Worm (Caenorhabditis elegans) whole organism, young adult: ENCODE results near the gene msp-56.

ENCODE experiments used
- F10E7.11 ChIP-seq: sonication (generic microtip); optimal IDR thresholded peaks from 2 replicates; lab custom pipeline; 2017; ENCODE audit warnings: mild to moderate bottlenecking, missing genetic modification characterization, moderate library complexity, missing compliant biosample characterization
- F37B4.10 ChIP-seq: fragments of 200-800 bp; sonication (Bioruptor generic); IDR thresholded peaks from 2 replicates; pipeline ENCODE4 v1.3.6; 2022; ENCODE audit warnings: missing genetic modification characterization, missing compliant biosample characterization
- F57C9.4 ChIP-seq: sonication (generic microtip); optimal IDR thresholded peaks from 2 replicates; lab custom pipeline; 2017; ENCODE audit warnings: mild to moderate bottlenecking, missing genetic modification characterization, missing compliant biosample characterization
- K12H6.12 ChIP-seq: fragments of 200-800 bp; sonication (Bioruptor generic); optimal IDR thresholded peaks from 2 replicates; lab custom pipeline; 2018; ENCODE audit warnings: mild to moderate bottlenecking, missing genetic modification characterization, missing compliant biosample characterization
- T07F8.4 ChIP-seq: sonication (generic microtip); optimal IDR thresholded peaks from 2 replicates; lab custom pipeline; 2016; ENCODE audit warnings: mild to moderate bottlenecking, missing genetic modification characterization, moderate library complexity, missing compliant biosample characterization
- Y53F4B.3 ChIP-seq: fragments of 200-800 bp; sonication (Bioruptor generic); IDR thresholded peaks from 2 replicates; pipeline ENCODE4 v1.3.6; 2022; ENCODE audit warnings: missing genetic modification reagents, missing genetic modification characterization, missing compliant biosample characterization
- Y95B8A.8 ChIP-seq: fragments of 200-800 bp; sonication (Bioruptor generic); IDR thresholded peaks from 2 replicates; pipeline ENCODE4 v1.3.6; 2022; ENCODE audit warnings: missing genetic modification reagents, missing genetic modification characterization, missing compliant biosample characterization
- ZK185.1 ChIP-seq: sonication (generic microtip); optimal IDR thresholded peaks from 2 replicates; lab custom pipeline; 2016; ENCODE audit warnings: mild to moderate bottlenecking, missing genetic modification characterization, missing compliant biosample characterization; ENCODE audit not compliant: poor library complexity, severe bottlenecking
- aptf-2 ChIP-seq: fragments of 200-800 bp; sonication (Bioruptor generic); conservative IDR thresholded peaks from 2 replicates; pipeline ENCODE4 v1.3.6; 2022; ENCODE audit warnings: missing genetic modification reagents, missing genetic modification characterization, missing compliant biosample characterization
- atf-7 ChIP-seq: sonication (generic microtip); optimal IDR thresholded peaks from 2 replicates; lab custom pipeline; 2017; ENCODE audit warnings: mild to moderate bottlenecking, missing genetic modification characterization, missing compliant biosample characterization
- attf-5 ChIP-seq: fragments of 200-800 bp; sonication (Bioruptor generic); optimal IDR thresholded peaks from 2 replicates; lab custom pipeline; 2018; ENCODE audit warnings: mild to moderate bottlenecking, missing genetic modification characterization, missing compliant biosample characterization
- bed-1 ChIP-seq: fragments of 200-800 bp; sonication (Bioruptor generic); IDR thresholded peaks from 2 replicates; pipeline ENCODE4 v1.3.6; 2022; ENCODE audit warnings: missing genetic modification reagents, missing genetic modification characterization, missing compliant biosample characterization
- ccch-3 ChIP-seq: fragments of 200-800 bp; sonication (Bioruptor generic); optimal IDR thresholded peaks from 2 replicates; lab custom pipeline; 2018; ENCODE audit warnings: mild to moderate bottlenecking, missing genetic modification characterization, missing compliant biosample characterization
- ceh-100 ChIP-seq: fragments of 200-800 bp; sonication (Bioruptor generic); IDR thresholded peaks from 2 replicates; pipeline ENCODE4 v1.3.6; 2022; ENCODE audit warnings: missing genetic modification reagents, missing genetic modification characterization, missing compliant biosample characterization
- ceh-40 ChIP-seq: fragments of 200-800 bp; sonication (Bioruptor generic); IDR thresholded peaks from 2 replicates; pipeline ENCODE4 v1.3.6; 2022; ENCODE audit warnings: missing genetic modification characterization, missing compliant biosample characterization
- chd-7 ChIP-seq: sonication (generic microtip); optimal IDR thresholded peaks from 2 replicates; lab custom pipeline; 2016; ENCODE audit warnings: mild to moderate bottlenecking, missing genetic modification characterization, moderate library complexity, missing compliant biosample characterization
- dpff-1 ChIP-seq: sonication (generic microtip); optimal IDR thresholded peaks from 2 replicates; lab custom pipeline; 2017; ENCODE audit warnings: mild to moderate bottlenecking, missing genetic modification characterization, missing compliant biosample characterization
- egl-44 ChIP-seq: fragments of 200-800 bp; sonication (Bioruptor generic); IDR thresholded peaks from 2 replicates; pipeline ENCODE4 v1.3.6; 2022; ENCODE audit warnings: missing genetic modification reagents, missing genetic modification characterization, missing compliant biosample characterization
- hlh-26 ChIP-seq: fragments of 200-800 bp; sonication (Bioruptor generic); conservative IDR thresholded peaks from 2 replicates; pipeline ENCODE4 v1.3.6; 2022; ENCODE audit warnings: missing genetic modification reagents, missing genetic modification characterization, missing compliant biosample characterization
- hmg-20 ChIP-seq: fragments of 200-800 bp; sonication (Bioruptor generic); IDR thresholded peaks from 2 replicates; pipeline ENCODE4 v1.3.6; 2022; ENCODE audit warnings: missing genetic modification reagents, missing genetic modification characterization, missing compliant biosample characterization
- lsl-1 ChIP-seq: fragments of 200-800 bp; sonication (Bioruptor generic); optimal IDR thresholded peaks from 2 replicates; lab custom pipeline; 2018; ENCODE audit warnings: mild to moderate bottlenecking, missing genetic modification characterization, moderate library complexity, missing compliant biosample characterization
- lsy-27 ChIP-seq: sonication (generic microtip); optimal IDR thresholded peaks from 2 replicates; lab custom pipeline; 2017; ENCODE audit warnings: missing genetic modification characterization, mild to moderate bottlenecking, missing compliant biosample characterization, antibody characterized with exemption, missing genotype, borderline replicate concordance; ENCODE audit not compliant: insufficient read depth
- madf-3 ChIP-seq: fragments of 200-800 bp; sonication (Bioruptor generic); IDR thresholded peaks from 2 replicates; pipeline ENCODE4 v1.3.6; 2022; ENCODE audit warnings: missing genetic modification reagents, missing genetic modification characterization, missing compliant biosample characterization
- madf-6 ChIP-seq: fragments of 200-800 bp; sonication (Bioruptor generic); IDR thresholded peaks from 2 replicates; pipeline ENCODE4 v1.3.6; 2022; ENCODE audit warnings: missing genetic modification reagents, missing genetic modification characterization, missing compliant biosample characterization
- mxl-1 ChIP-seq: sonication (generic microtip); optimal IDR thresholded peaks from 2 replicates; lab custom pipeline; 2016; ENCODE audit warnings: missing genetic modification characterization, missing compliant biosample characterization
- pbrm-1 ChIP-seq: fragments of 200-800 bp; sonication (Bioruptor generic); IDR thresholded peaks from 2 replicates; pipeline ENCODE4 v1.3.6; 2022; ENCODE audit warnings: missing genetic modification reagents, missing genetic modification characterization, missing compliant biosample characterization
- pha-4 ChIP-seq: fragments of 150-350 bp; sonication (generic microtip); optimal IDR thresholded peaks from 2 replicates; lab custom pipeline; 2014; ENCODE audit warnings: missing biosample characterization, missing genetic modification reagents, missing genetic modification characterization
- rec-8 ChIP-seq, 2 experiments: sonication (generic microtip); optimal IDR thresholded peaks; 2 replicates each; lab custom pipeline; 2016; ENCODE audit warnings: mild to moderate bottlenecking in 2 of 2, missing genetic modification characterization in 2 of 2, missing genetic modification reagents in 2 of 2, missing genotype in 2 of 2, missing biosample characterization in 1 of 2, missing compliant biosample characterization in 1 of 2, moderate library complexity in 1 of 2
- rpc-1 ChIP-seq, 2 experiments: fragments of 150-350 bp in 1 of 2; sonication (generic microtip) in 1 of 2; optimal IDR thresholded peaks; 2 replicates each; lab custom pipeline; 2014 to 2018; ENCODE audit warnings: missing biosample characterization in 1 of 2, missing genetic modification characterization in 1 of 2, missing genetic modification reagents in 1 of 2, missing genotype in 1 of 2
- snpc-1.3 ChIP-seq: sonication (generic microtip); optimal IDR thresholded peaks from 2 replicates; lab custom pipeline; 2017; ENCODE audit warnings: missing genetic modification characterization, mild to moderate bottlenecking, missing compliant biosample characterization, antibody characterized with exemption, moderate library complexity, missing genotype, missing genetic modification reagents; ENCODE audit not compliant: insufficient read depth
- somi-1 ChIP-seq: fragments of 200-800 bp; sonication (Bioruptor generic); optimal IDR thresholded peaks from 2 replicates; lab custom pipeline; 2018; ENCODE audit warnings: mild to moderate bottlenecking, missing genetic modification characterization, missing compliant biosample characterization
- tbx-9 ChIP-seq: sonication (generic microtip); optimal IDR thresholded peaks from 2 replicates; lab custom pipeline; 2016; ENCODE audit warnings: borderline replicate concordance, missing genetic modification characterization, inconsistent platforms, missing compliant biosample characterization
- xnd-1 ChIP-seq: sonication (generic microtip); optimal IDR thresholded peaks from 2 replicates; lab custom pipeline; 2016; ENCODE audit warnings: missing genotype, missing genetic modification reagents, missing genetic modification characterization, missing compliant biosample characterization
- ztf-18 ChIP-seq: sonication (generic microtip); optimal IDR thresholded peaks from 2 replicates; lab custom pipeline; 2016; ENCODE audit warnings: missing genotype, mild to moderate bottlenecking, missing genetic modification characterization, missing compliant biosample characterization
- ztf-26 ChIP-seq: sonication (generic microtip); optimal IDR thresholded peaks from 2 replicates; lab custom pipeline; 2017; ENCODE audit warnings: missing genetic modification characterization, missing compliant biosample characterization
- ztf-6 ChIP-seq: fragments of 200-800 bp; sonication (Bioruptor generic); IDR thresholded peaks from 2 replicates; pipeline ENCODE4 v1.3.6; 2022; ENCODE audit warnings: missing genetic modification reagents, missing genetic modification characterization, missing compliant biosample characterization

The msp-56 gene

ce11 chrIV:9858970-9859369 lies 17.6 kb downstream of the msp-56 start (continued):
- TF ChIP-seq snpc-1.3 (no peak), ccch-3 (GFP tag; lab: Kevin White, UChicago) (no peak), ceh-100 (GFP tag; lab: Robert Waterston, UW) (no peak), Y53F4B.3 (GFP tag; lab: Robert Waterston, UW) (no peak), lsy-27 (no peak), xnd-1 (peak; percentile 15), T07F8.4 (tag; lab: Kevin White, UChicago) (no peak)

- no peak for TF ChIP-seq hmg-20 (GFP tag; lab: Robert Waterston, UW)
- TF ChIP-seq somi-1 (GFP tag; lab: Kevin White, UChicago): no peak
- no peak for TF ChIP-seq rpc-1 (optimal IDR thresholded peaks at IDR 0.05; lab: Kevin White, UChicago)
- TF ChIP-seq rpc-1 (tag; optimal IDR thresholded peaks at IDR 0.05; lab: Kevin White, UChicago): no peak
- TF ChIP-seq F37B4.10 (GFP tag; lab: Robert Waterston, UW): no peak
- no peak for TF ChIP-seq snpc-1.3
- peak; percentile 35; the same call in 1 of the 2 replicates for TF ChIP-seq madf-6
- no peak for TF ChIP-seq aptf-2 (GFP tag; lab: Robert Waterston, UW)
- TF ChIP-seq bed-1: no peak
- TF ChIP-seq madf-3: peak; percentile 59; the same call in 1 of the 2 replicates
- TF ChIP-seq ceh-40 (GFP tag; lab: Robert Waterston, UW): no peak
- no peak for TF ChIP-seq rec-8 (tag; optimal IDR thresholded peaks at IDR 0.05; lab: Kevin White, UChicago)
- TF ChIP-seq lsl-1 (GFP tag; lab: Kevin White, UChicago): peak; percentile 3
- no peak for TF ChIP-seq F57C9.4
- TF ChIP-seq, all 124 proteins: peak for 3
Measured at ce11 chrIV:9861921-9862320, 20.6 kb downstream of the msp-56 start, which contains the start of gene K07F5.14. Gene K07F5.14 (plus strand): TSS chrIV:9862221.

ce11 chrIV:9863817-9864216 lies 22.5 kb downstream of the msp-56 start, which contains the start of gene K07F5.16:
Gene K07F5.16 (plus strand): TSS chrIV:9864117.
- TF ChIP-seq ztf-6 (GFP tag; lab: Robert Waterston, UW) (no peak), dpff-1 (no peak), ztf-18 (no peak), Y95B8A.8 (GFP tag; lab: Robert Waterston, UW) (no peak), egl-44 (GFP tag; lab: Robert Waterston, UW) (no peak), ztf-26 (tag; lab: Kevin White, UChicago) (no peak), chd-7 (tag; lab: Kevin White, UChicago) (no peak), K12H6.12 (tag; lab: Kevin White, UChicago) (no peak), atf-7 (no peak)
- TF ChIP-seq, all 124 proteins: peak for 0

DNA sequence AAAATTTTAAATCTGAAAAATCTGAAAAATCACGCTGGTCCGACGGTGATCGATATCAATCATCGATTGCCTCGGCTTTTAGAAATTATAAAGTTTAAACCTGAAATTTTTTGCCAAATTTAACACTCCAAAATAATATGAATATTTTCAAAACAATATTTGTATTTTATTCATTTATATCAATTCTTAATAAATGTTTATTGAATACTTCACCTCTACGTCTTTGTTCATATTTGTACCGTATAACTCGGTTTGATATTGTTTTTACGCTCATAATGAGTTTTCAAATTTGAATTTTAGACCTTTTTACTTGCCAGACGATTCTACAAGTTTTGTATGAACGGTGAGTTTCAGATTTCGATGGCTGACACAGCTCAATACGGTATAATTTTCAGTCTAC lies 23.4 kb downstream of the msp-56 start, which contains the start of the genes K07F5.15 and K07F5.22:
TSS of gene K07F5.15 (plus strand) at position 301 of the 400 bp plus-strand sequence.
TSS of gene K07F5.22 (plus strand) at position 301 of the 400 bp plus-strand sequence.
- TF ChIP-seq pha-4 (tag; lab: Kevin White, UChicago) (no peak), pbrm-1 (GFP tag; lab: Robert Waterston, UW) (no peak), hlh-26 (GFP tag; lab: Robert Waterston, UW) (no peak), F10E7.11 (tag; lab: Kevin White, UChicago) (no peak), ZK185.1 (tag; lab: Kevin White, UChicago) (no peak), Y53F4B.3 (GFP tag; lab: Robert Waterston, UW) (no peak), attf-5 (GFP tag; lab: Kevin White, UChicago) (no peak), ztf-18 (no peak), tbx-9 (tag; lab: Kevin White, UChicago) (no peak), lsl-1 (GFP tag; lab: Kevin White, UChicago) (no peak), mxl-1 (tag; lab: Kevin White, UChicago) (no peak), ceh-100 (GFP tag; lab: Robert Waterston, UW) (no peak)
